Fruit fly (Drosophila melanogaster) whole organism, prepupa: Measurements from ENCODE around the gene CG4820.

Experiments
- CG10631 ChIP-seq: fragments of 200-800 bp; sonication (Bioruptor generic); optimal IDR thresholded peaks from 2 replicates; lab custom pipeline; 2016; ENCODE audit warnings: missing biosample characterization, missing genetic modification characterization
- CG10669 ChIP-seq: fragments of 200-800 bp; sonication (Bioruptor generic); optimal IDR thresholded peaks from 3 replicates; lab custom pipeline; 2018; ENCODE audit warnings: missing biosample characterization, mild to moderate bottlenecking, missing genetic modification characterization, moderate library complexity
- CG11294 ChIP-seq: fragments of 200-800 bp; sonication (Bioruptor generic); IDR thresholded peaks from 2 replicates; pipeline ENCODE4 v1.3.6; 2022; ENCODE audit warnings: missing biosample characterization, missing genetic modification characterization
- CG15336 ChIP-seq: fragments of 200-800 bp; sonication (Bioruptor generic); IDR thresholded peaks from 2 replicates; pipeline ENCODE4 v1.3.6; 2022; ENCODE audit warnings: missing biosample characterization, missing genetic modification characterization
- CG1621 ChIP-seq: fragments of 200-800 bp; sonication (Bioruptor generic); optimal IDR thresholded peaks from 3 replicates; lab custom pipeline; 2018; ENCODE audit warnings: missing biosample characterization, mild to moderate bottlenecking, missing genetic modification characterization
- CG32006 ChIP-seq: fragments of 200-800 bp; sonication (Bioruptor generic); optimal IDR thresholded peaks from 3 replicates; lab custom pipeline; 2017; ENCODE audit warnings: missing biosample characterization, mild to moderate bottlenecking, missing genetic modification characterization
- CG34406 ChIP-seq: fragments of 200-800 bp; sonication (Bioruptor generic); optimal IDR thresholded peaks from 3 replicates; lab custom pipeline; 2016; ENCODE audit warnings: missing biosample characterization, missing genetic modification characterization
- CG4318 ChIP-seq: fragments of 200-800 bp; sonication (Bioruptor generic); optimal IDR thresholded peaks from 3 replicates; lab custom pipeline; 2017; ENCODE audit warnings: missing biosample characterization, mild to moderate bottlenecking, missing genetic modification characterization
- CG6808 ChIP-seq: fragments of 200-800 bp; sonication (Bioruptor generic); optimal IDR thresholded peaks from 3 replicates; lab custom pipeline; 2017; ENCODE audit warnings: missing biosample characterization, missing genetic modification characterization, mild to moderate bottlenecking, moderate library complexity, missing genetic modification reagents
- CG7368 ChIP-seq: fragments of 200-800 bp; sonication (Bioruptor generic); optimal IDR thresholded peaks from 3 replicates; lab custom pipeline; 2016; ENCODE audit warnings: missing biosample characterization, missing genetic modification characterization
- CG8632 ChIP-seq: fragments of 200-800 bp; sonication (Bioruptor generic); optimal IDR thresholded peaks from 3 replicates; lab custom pipeline; 2016; ENCODE audit warnings: missing biosample characterization, missing genetic modification characterization
- CG9139 ChIP-seq: fragments of 200-800 bp; sonication (Bioruptor generic); optimal IDR thresholded peaks from 3 replicates; lab custom pipeline; 2017; ENCODE audit warnings: missing biosample characterization, mild to moderate bottlenecking, missing genetic modification characterization
- Ets21C ChIP-seq: fragments of 200-800 bp; sonication (Bioruptor generic); optimal IDR thresholded peaks from 3 replicates; lab custom pipeline; 2016; ENCODE audit warnings: missing biosample characterization, missing genetic modification characterization
- Ets96B ChIP-seq: fragments of 200-800 bp; optimal IDR thresholded peaks from 2 replicates; lab custom pipeline; 2019; ENCODE audit warnings: missing biosample characterization, mild to moderate bottlenecking, missing genetic modification characterization, moderate library complexity
- Gug ChIP-seq: fragments of 200-800 bp; sonication (Bioruptor generic); IDR thresholded peaks from 2 replicates; pipeline ENCODE4 v1.3.6; 2022; ENCODE audit warnings: missing biosample characterization, missing genetic modification characterization
- Hr38 ChIP-seq: sonication (Bioruptor generic); optimal IDR thresholded peaks from 2 replicates; lab custom pipeline; 2016; ENCODE audit warnings: missing biosample characterization, missing genetic modification characterization
- Lpt ChIP-seq: fragments of 200-800 bp; sonication (Bioruptor generic); optimal IDR thresholded peaks from 3 replicates; lab custom pipeline; 2016; ENCODE audit warnings: missing biosample characterization, missing genetic modification characterization
- Met ChIP-seq: fragments of 200-800 bp; sonication (Bioruptor generic); optimal IDR thresholded peaks from 3 replicates; lab custom pipeline; 2016; ENCODE audit warnings: missing biosample characterization, missing genetic modification characterization
- OdsH ChIP-seq: fragments of 200-800 bp; sonication (Bioruptor generic); optimal IDR thresholded peaks from 3 replicates; lab custom pipeline; 2016; ENCODE audit warnings: missing biosample characterization, missing genetic modification characterization
- Sox102F ChIP-seq: fragments of 200-800 bp; sonication (Bioruptor generic); optimal IDR thresholded peaks from 2 replicates; lab custom pipeline; 2016; ENCODE audit warnings: missing biosample characterization, mild to moderate bottlenecking, missing genetic modification characterization
- achi ChIP-seq: fragments of 200-800 bp; sonication (Bioruptor generic); optimal IDR thresholded peaks from 3 replicates; lab custom pipeline; 2016; ENCODE audit warnings: missing biosample characterization, missing genetic modification characterization
- cyc ChIP-seq: fragments of 200-800 bp; sonication (Bioruptor generic); optimal IDR thresholded peaks from 3 replicates; lab custom pipeline; 2016; ENCODE audit warnings: missing biosample characterization, missing genetic modification characterization
- esn ChIP-seq: fragments of 200-800 bp; sonication (Bioruptor generic); optimal IDR thresholded peaks from 2 replicates; lab custom pipeline; 2016; ENCODE audit warnings: missing biosample characterization, mild to moderate bottlenecking, missing genetic modification characterization, moderate library complexity
- fkh ChIP-seq: fragments of 200-800 bp; sonication (Bioruptor generic); optimal IDR thresholded peaks from 3 replicates; lab custom pipeline; 2017; ENCODE audit warnings: missing biosample characterization, mild to moderate bottlenecking, missing genetic modification characterization, moderate library complexity
- net ChIP-seq: fragments of 200-800 bp; sonication (Bioruptor generic); optimal IDR thresholded peaks from 3 replicates; lab custom pipeline; 2016; ENCODE audit warnings: missing biosample characterization, missing genetic modification characterization
- pdm3 ChIP-seq: fragments of 200-800 bp; sonication (Bioruptor generic); optimal IDR thresholded peaks from 3 replicates; lab custom pipeline; 2016; ENCODE audit warnings: missing biosample characterization, missing genetic modification characterization
- salr ChIP-seq, 2 experiments: fragments of 200-800 bp; sonication (Bioruptor generic); optimal IDR thresholded peaks; 3 replicates each; lab custom pipeline; 2016 to 2018; ENCODE audit warnings: missing biosample characterization in 2 of 2, missing genetic modification characterization in 2 of 2, mild to moderate bottlenecking in 1 of 2
- svp ChIP-seq: fragments of 200-800 bp; sonication (Bioruptor generic); peaks from one replicate; lab custom pipeline; 2016; ENCODE audit warnings: missing biosample characterization, missing genetic modification characterization
- vri ChIP-seq: fragments of 200-800 bp; sonication (Bioruptor generic); optimal IDR thresholded peaks from 3 replicates; lab custom pipeline; 2016; ENCODE audit warnings: missing biosample characterization, mild to moderate bottlenecking, missing genetic modification characterization

Gene CG4820

DNA sequence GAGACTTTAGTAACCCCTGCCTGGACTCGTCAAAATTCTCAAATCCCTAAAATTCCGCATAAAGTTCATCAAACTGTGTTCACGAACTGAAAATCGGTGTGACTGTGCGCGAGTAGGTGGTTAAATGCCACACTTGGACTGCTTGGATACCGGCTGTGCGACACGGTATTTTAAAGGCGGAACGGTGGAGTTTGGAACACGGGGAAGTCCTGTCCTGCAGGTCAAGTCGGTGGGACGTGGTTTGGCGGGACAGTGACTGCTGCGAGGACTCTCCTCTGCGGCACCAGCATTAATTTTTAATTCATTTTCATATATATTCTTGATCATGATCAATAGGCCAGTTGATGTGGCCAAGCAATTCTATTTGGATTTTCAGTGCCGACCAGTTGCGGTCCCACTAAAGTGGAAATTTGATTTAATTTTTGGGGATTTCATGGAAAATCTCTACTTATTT lies 18.6 kb downstream of the CG4820 start, which contains the start of the genes Arfip and CG17721:
Gene Arfip (minus strand): TSS at position 96 of the 454 bp plus-strand sequence.
Gene CG17721 (plus strand): TSS at position 223 of the 454 bp plus-strand sequence.
- TF ChIP-seq Ets21C (GFP tag; lab: Kevin White, UChicago) (no peak), CG1621 (tag; lab: Kevin White, UChicago) (peak; percentile 89)

DNA sequence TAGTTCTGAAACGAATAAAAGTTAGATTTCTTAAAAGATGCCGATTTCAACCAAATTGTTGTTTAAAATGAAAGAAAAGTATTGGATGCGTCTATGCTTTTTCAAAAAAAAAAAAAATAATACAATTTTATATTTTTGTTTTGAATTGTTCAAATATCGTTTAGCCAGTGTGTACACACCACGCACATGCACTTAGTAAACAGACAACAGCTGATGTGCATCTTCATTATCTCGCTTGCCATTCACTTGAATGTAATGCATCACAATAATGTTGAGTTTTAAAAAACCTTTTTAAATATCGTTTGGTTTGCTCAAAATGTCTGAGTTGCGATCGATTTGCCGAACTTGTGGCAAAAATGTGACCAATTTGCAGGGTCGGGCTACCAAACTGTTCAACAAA lies 19.7 kb downstream of the CG4820 start, which contains the start of gene CG31441:
Gene CG31441 (plus strand): TSS at position 246 of the 400 bp plus-strand sequence.
- TF ChIP-seq CG6808 (GFP tag; lab: Kevin White, UChicago) = no peak
- TF ChIP-seq esn (GFP tag; lab: Kevin White, UChicago) = peak; percentile 28
- TF ChIP-seq Sox102F = no peak
- TF ChIP-seq svp (GFP tag; lab: Kevin White, UChicago) = no peak
- TF ChIP-seq CG10631 (GFP tag; lab: Kevin White, UChicago) = no peak
- no peak for TF ChIP-seq CG7368 (GFP tag; lab: Kevin White, UChicago)
- TF ChIP-seq Gug (GFP tag; lab: Robert Waterston, UW) = no peak
- peak; percentile 94 for TF ChIP-seq fkh (GFP tag; lab: Kevin White, UChicago)

DNA sequence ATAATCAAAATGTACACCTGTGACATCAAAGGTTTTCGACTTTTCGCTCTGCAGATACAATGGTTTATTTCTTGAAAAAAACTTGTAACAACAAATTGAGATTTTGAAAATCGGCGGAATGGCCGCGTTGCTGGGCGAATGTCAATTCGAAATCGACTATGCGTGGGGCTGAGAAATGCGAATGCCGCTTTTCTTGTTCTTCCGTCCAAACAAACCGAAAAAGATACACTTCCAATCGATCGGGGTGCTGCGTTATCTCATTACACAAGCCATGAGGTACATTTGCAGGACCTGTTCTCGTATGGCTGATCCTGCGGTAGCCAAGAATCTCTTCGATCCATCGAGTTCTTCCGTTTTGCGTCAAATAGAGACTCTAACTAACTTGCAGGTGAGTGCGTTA lies 21.3 kb downstream of the CG4820 start, which contains the start of gene CG31388:
Gene CG31388 (plus strand): TSS at position 218 of the 400 bp plus-strand sequence.
- TF ChIP-seq Gug (GFP tag; lab: Robert Waterston, UW) = no peak
- TF ChIP-seq CG7368 (GFP tag; lab: Kevin White, UChicago) = no peak
- TF ChIP-seq fkh (GFP tag; lab: Kevin White, UChicago) = peak; percentile 54
- no peak for TF ChIP-seq CG32006 (GFP tag; lab: Kevin White, UChicago)
- TF ChIP-seq net (GFP tag; lab: Kevin White, UChicago) = no peak
- TF ChIP-seq achi (GFP tag; lab: Kevin White, UChicago) = no peak
- TF ChIP-seq cyc (GFP tag; lab: Kevin White, UChicago) = no peak
- no peak for TF ChIP-seq Hr38 (GFP tag; lab: Kevin White, UChicago)
- TF ChIP-seq CG10669 (GFP tag; lab: Kevin White, UChicago) = no peak
- TF ChIP-seq, all 60 proteins: peak for 1

DNA sequence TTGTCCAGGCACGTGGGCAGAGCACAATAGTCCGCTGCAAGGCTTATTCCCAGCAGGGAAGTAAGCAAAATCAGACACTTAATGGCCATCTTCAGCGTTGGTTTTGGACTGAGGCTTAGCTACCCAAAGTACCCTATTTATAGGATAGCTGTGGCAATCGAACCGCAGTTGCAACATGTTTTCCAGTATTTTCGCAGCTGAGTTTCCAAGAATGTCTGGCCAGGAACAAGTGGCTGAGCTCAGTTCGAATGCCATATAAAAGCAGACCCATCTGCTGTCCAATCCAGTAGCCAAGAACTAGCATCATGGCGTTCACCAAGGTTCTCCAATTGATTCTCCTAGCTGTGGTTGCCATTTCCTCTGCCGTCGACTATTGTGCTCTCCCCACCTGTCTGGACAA lies 24.6 kb downstream of the CG4820 start, which contains the start of the genes scpr-B and scpr-A:
Gene scpr-B (minus strand): TSS at position 101 of the 400 bp plus-strand sequence.
Gene scpr-A (plus strand): TSS at position 293 of the 400 bp plus-strand sequence.
- TF ChIP-seq CG11294 (no peak), pdm3 (no peak), CG7368 (GFP tag; lab: Kevin White, UChicago) (no peak), CG1621 (tag; lab: Kevin White, UChicago) (no peak), Met (GFP tag; lab: Kevin White, UChicago) (no peak), Ets96B (tag; lab: Kevin White, UChicago) (no peak), salr (GFP tag; optimal IDR thresholded peaks at IDR 0.05; lab: Kevin White, UChicago) (no peak), achi (GFP tag; lab: Kevin White, UChicago) (no peak)

DNA sequence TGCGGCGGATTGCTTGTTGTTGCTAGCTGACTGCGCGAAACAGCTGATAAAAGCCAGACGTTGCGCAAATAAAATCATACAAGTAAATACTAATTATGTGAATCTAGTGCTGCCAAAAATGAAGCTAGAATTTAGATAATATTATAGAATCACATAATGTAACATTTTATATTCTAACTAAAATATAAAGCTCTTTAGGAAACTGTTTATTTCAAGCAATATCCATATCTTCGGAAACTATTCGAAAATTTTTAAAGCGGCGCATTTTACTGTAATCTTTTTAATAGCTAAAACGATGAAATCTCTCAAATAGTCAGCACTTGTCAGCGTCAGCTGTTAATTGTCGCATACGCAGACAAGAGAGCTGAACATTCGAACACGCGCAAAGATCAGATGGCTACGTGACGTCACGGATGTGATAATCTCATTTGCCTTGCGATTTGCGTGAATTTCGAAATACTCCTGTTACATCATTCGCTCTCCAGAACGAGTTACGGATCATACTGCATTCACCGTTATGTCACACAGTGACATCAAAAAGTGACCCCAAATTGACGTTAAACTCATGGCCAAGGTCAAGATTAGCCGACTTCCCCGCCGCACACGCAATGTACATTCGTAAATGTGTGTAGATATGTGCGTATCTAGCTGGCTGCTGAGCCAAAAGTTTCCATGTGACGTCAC lies 26.9 kb downstream of the CG4820 start:
- TF ChIP-seq svp (GFP tag; lab: Kevin White, UChicago) = peak; percentile 81
- TF ChIP-seq vri (GFP tag; lab: Kevin White, UChicago) = peak; percentile 90
- no peak for TF ChIP-seq CG8632
- peak; percentile 85 for TF ChIP-seq fkh (GFP tag; lab: Kevin White, UChicago)
- no peak for TF ChIP-seq OdsH (GFP tag; lab: Kevin White, UChicago)
- no peak for TF ChIP-seq CG4318 (GFP tag; lab: Kevin White, UChicago)
- TF ChIP-seq CG10631 (GFP tag; lab: Kevin White, UChicago) = no peak
- TF ChIP-seq CG9139 (GFP tag; lab: Kevin White, UChicago) = peak; percentile 58
- TF ChIP-seq salr (GFP tag; optimal IDR thresholded peaks at IDR 0.05; lab: Kevin White, UChicago) = no peak
- no peak for TF ChIP-seq CG11294
- TF ChIP-seq cyc (GFP tag; lab: Kevin White, UChicago) = no peak
- TF ChIP-seq Ets96B (tag; lab: Kevin White, UChicago) = peak; percentile 16
- no peak for TF ChIP-seq CG34406
- TF ChIP-seq CG15336 (GFP tag; lab: Robert Waterston, UW) = no peak
- TF ChIP-seq Ets21C (GFP tag; lab: Kevin White, UChicago) = no peak
- no peak for TF ChIP-seq Lpt (GFP tag; lab: Kevin White, UChicago)
- no peak for TF ChIP-seq Met (GFP tag; lab: Kevin White, UChicago)
- TF ChIP-seq, all 60 proteins: peak for 5
